Worm (Caenorhabditis elegans) whole organism, L2 larva: ENCODE measurements around the gene T22F3.11.

Experiments
- C34F6.9 ChIP-seq: fragments of 150-350 bp; optimal IDR thresholded peaks from 2 replicates; lab custom pipeline; 2014; ENCODE audit warnings: missing biosample characterization, missing genetic modification characterization
- F13H6.1 ChIP-seq: sonication (generic microtip); optimal IDR thresholded peaks from 2 replicates; lab custom pipeline; 2016; ENCODE audit warnings: missing genetic modification characterization, missing compliant biosample characterization
- R02D3.7 ChIP-seq: fragments of 150-350 bp; optimal IDR thresholded peaks from 2 replicates; lab custom pipeline; 2014; ENCODE audit warnings: missing biosample characterization, missing genetic modification characterization
- Y55F3AM.14 ChIP-seq: fragments of 200-800 bp; sonication (Bioruptor generic); optimal IDR thresholded peaks from 2 replicates; lab custom pipeline; 2018; ENCODE audit warnings: mild to moderate bottlenecking, missing genetic modification characterization, missing compliant biosample characterization
- ZK546.5 ChIP-seq: sonication (generic microtip); optimal IDR thresholded peaks from 2 replicates; lab custom pipeline; 2017; ENCODE audit warnings: missing biosample characterization, missing genetic modification characterization
- alr-1 ChIP-seq: fragments of 150-350 bp; optimal IDR thresholded peaks from 2 replicates; lab custom pipeline; 2014; ENCODE audit warnings: missing biosample characterization, missing genetic modification characterization
- aly-2 ChIP-seq: fragments of 150-350 bp; optimal IDR thresholded peaks from 2 replicates; lab custom pipeline; 2014; ENCODE audit warnings: missing biosample characterization, missing genetic modification characterization
- ama-1 ChIP-seq: fragments of 150-350 bp; optimal IDR thresholded peaks from 2 replicates; lab custom pipeline; 2018; ENCODE audit warnings: inconsistent platforms
- blmp-1 ChIP-seq: sonication (generic microtip); optimal IDR thresholded peaks from 2 replicates; lab custom pipeline; 2017; ENCODE audit warnings: missing genetic modification characterization, mild to moderate bottlenecking, missing compliant biosample characterization, antibody characterized with exemption, moderate library complexity; ENCODE audit not compliant: insufficient read depth
- ceh-16 ChIP-seq: fragments of 150-350 bp; optimal IDR thresholded peaks from 2 replicates; lab custom pipeline; 2014; ENCODE audit warnings: missing biosample characterization, missing genetic modification characterization
- ceh-82 ChIP-seq: fragments of 150-350 bp; optimal IDR thresholded peaks from 2 replicates; lab custom pipeline; 2014; ENCODE audit warnings: missing biosample characterization, missing genetic modification characterization
- dmd-4 ChIP-seq: sonication (generic microtip); optimal IDR thresholded peaks from 2 replicates; lab custom pipeline; 2017; ENCODE audit warnings: missing biosample characterization, missing genetic modification characterization
- egl-27 ChIP-seq: sonication (generic microtip); optimal IDR thresholded peaks from 3 replicates; lab custom pipeline; 2017; ENCODE audit warnings: missing biosample characterization, missing genetic modification reagents, missing genetic modification characterization
- elt-1 ChIP-seq: fragments of 150-350 bp; optimal IDR thresholded peaks from 2 replicates; lab custom pipeline; 2014; ENCODE audit warnings: missing biosample characterization, missing genetic modification characterization
- elt-3 ChIP-seq: sonication (generic microtip); optimal IDR thresholded peaks from 2 replicates; lab custom pipeline; 2017; ENCODE audit warnings: missing biosample characterization, missing genetic modification characterization
- fos-1 ChIP-seq: fragments of 150-350 bp; optimal IDR thresholded peaks from 2 replicates; lab custom pipeline; 2014; ENCODE audit warnings: missing biosample characterization, missing genetic modification characterization
- lin-11 ChIP-seq: fragments of 150-350 bp; sonication (generic microtip); optimal IDR thresholded peaks from 2 replicates; lab custom pipeline; 2014; ENCODE audit warnings: missing biosample characterization, missing genetic modification characterization, inconsistent platforms, mixed read lengths
- lin-13 ChIP-seq: fragments of 150-350 bp; optimal IDR thresholded peaks from 2 replicates; lab custom pipeline; 2014; ENCODE audit warnings: missing biosample characterization, missing genetic modification reagents, missing genetic modification characterization
- lin-39 ChIP-seq: fragments of 150-350 bp; optimal IDR thresholded peaks from 2 replicates; lab custom pipeline; 2014; ENCODE audit warnings: missing biosample characterization, missing genetic modification reagents, missing genetic modification characterization
- lsy-2 ChIP-seq, 2 experiments: fragments of 150-350 bp in 1 of 2; sonication (generic microtip) in 1 of 2; optimal IDR thresholded peaks; 2 replicates each; lab custom pipeline; 2014 to 2017; ENCODE audit warnings: missing biosample characterization in 2 of 2, missing genetic modification characterization in 2 of 2
- mab-5 ChIP-seq: fragments of 150-350 bp; optimal IDR thresholded peaks from 2 replicates; lab custom pipeline; 2014; ENCODE audit warnings: missing biosample characterization, missing genetic modification characterization
- mdl-1 ChIP-seq, 2 experiments: fragments of 150-350 bp in 1 of 2; sonication (generic microtip) in 1 of 2; optimal IDR thresholded peaks; 2 replicates each; lab custom pipeline; 2017; ENCODE audit warnings: missing biosample characterization in 2 of 2, missing genetic modification characterization in 2 of 2
- nhr-10 ChIP-seq: sonication (generic microtip); optimal IDR thresholded peaks from 2 replicates; lab custom pipeline; 2017; ENCODE audit warnings: missing biosample characterization, missing genetic modification characterization
- nhr-11 ChIP-seq: fragments of 150-350 bp; optimal IDR thresholded peaks from 2 replicates; lab custom pipeline; 2014; ENCODE audit warnings: missing biosample characterization, missing genetic modification characterization
- nhr-12 ChIP-seq: fragments of 150-350 bp; optimal IDR thresholded peaks from 2 replicates; lab custom pipeline; 2014; ENCODE audit warnings: missing biosample characterization, missing genetic modification characterization
- nhr-129 ChIP-seq: fragments of 150-350 bp; optimal IDR thresholded peaks from 2 replicates; lab custom pipeline; 2014; ENCODE audit warnings: missing biosample characterization, missing genetic modification characterization
- nhr-21 ChIP-seq: fragments of 150-350 bp; optimal IDR thresholded peaks from 2 replicates; lab custom pipeline; 2014; ENCODE audit warnings: missing biosample characterization, missing genetic modification characterization
- nhr-23 ChIP-seq: fragments of 150-350 bp; optimal IDR thresholded peaks from 2 replicates; lab custom pipeline; 2014; ENCODE audit warnings: missing biosample characterization, missing genetic modification reagents, missing genetic modification characterization
- nhr-237 ChIP-seq: fragments of 150-350 bp; optimal IDR thresholded peaks from 2 replicates; lab custom pipeline; 2014; ENCODE audit warnings: missing biosample characterization, missing genetic modification characterization
- nhr-25 ChIP-seq: fragments of 150-350 bp; sonication (generic microtip); optimal IDR thresholded peaks from 3 replicates; lab custom pipeline; 2014; ENCODE audit warnings: missing biosample characterization, missing genetic modification characterization
- nhr-77 ChIP-seq: fragments of 150-350 bp; optimal IDR thresholded peaks from 2 replicates; lab custom pipeline; 2014; ENCODE audit warnings: missing biosample characterization, missing genetic modification characterization
- sem-4 ChIP-seq: fragments of 150-350 bp; optimal IDR thresholded peaks from 2 replicates; lab custom pipeline; 2014; ENCODE audit warnings: missing biosample characterization, missing genetic modification reagents, missing genetic modification characterization
- skn-1 ChIP-seq: sonication (generic microtip); optimal IDR thresholded peaks from 2 replicates; lab custom pipeline; 2017; ENCODE audit warnings: missing biosample characterization, missing genetic modification characterization
- sma-3 ChIP-seq: sonication (generic microtip); optimal IDR thresholded peaks from 2 replicates; lab custom pipeline; 2016; ENCODE audit warnings: missing genetic modification reagents, missing genetic modification characterization, missing compliant biosample characterization
- sma-9 ChIP-seq, 2 experiments: fragments of 150-350 bp in 1 of 2; sonication (generic microtip) in 1 of 2; optimal IDR thresholded peaks; 2 replicates each; lab custom pipeline; 2014 to 2016; ENCODE audit warnings: missing genetic modification characterization in 2 of 2, mild to moderate bottlenecking in 1 of 2, missing biosample characterization in 1 of 2, missing compliant biosample characterization in 1 of 2, missing genetic modification reagents in 1 of 2, moderate library complexity in 1 of 2
- snpc-4 ChIP-seq: fragments of 150-350 bp; optimal IDR thresholded peaks from 2 replicates; lab custom pipeline; 2014; ENCODE audit warnings: missing biosample characterization, missing genetic modification characterization
- unc-39 ChIP-seq: fragments of 150-350 bp; optimal IDR thresholded peaks from 2 replicates; lab custom pipeline; 2014; ENCODE audit warnings: missing biosample characterization, missing genetic modification characterization
- unc-55 ChIP-seq: fragments of 150-350 bp; sonication (generic microtip); optimal IDR thresholded peaks from 3 replicates; lab custom pipeline; 2014; ENCODE audit warnings: missing biosample characterization, missing genetic modification reagents, missing genetic modification characterization
- unc-62 ChIP-seq: fragments of 150-350 bp; optimal IDR thresholded peaks from 2 replicates; lab custom pipeline; 2014; ENCODE audit warnings: missing biosample characterization, missing genetic modification reagents, missing genetic modification characterization
- zag-1 ChIP-seq: fragments of 150-350 bp; optimal IDR thresholded peaks from 2 replicates; lab custom pipeline; 2014; ENCODE audit warnings: missing biosample characterization, missing genetic modification characterization
- ztf-1 ChIP-seq: fragments of 200-800 bp; sonication (Bioruptor generic); conservative IDR thresholded peaks from 2 replicates; pipeline ENCODE4 v1.3.6; 2022; ENCODE audit warnings: missing genetic modification characterization, missing compliant biosample characterization
- ztf-11 ChIP-seq: sonication (generic microtip); optimal IDR thresholded peaks from 2 replicates; lab custom pipeline; 2017; ENCODE audit warnings: missing biosample characterization, missing genetic modification characterization
- ztf-4 ChIP-seq: fragments of 150-350 bp; optimal IDR thresholded peaks from 2 replicates; lab custom pipeline; 2014; ENCODE audit warnings: missing biosample characterization, missing genetic modification characterization

The T22F3.11 gene

ce11 chrV:3582086-3582485 is 32.3 kb downstream of the T22F3.11 start:
- peak; percentile 21 for TF ChIP-seq sma-9 (GFP tag; optimal IDR thresholded peaks at IDR 0.05; lab: Kevin White, UChicago)
- no peak for TF ChIP-seq sma-9 (tag; optimal IDR thresholded peaks at IDR 0.05; lab: Kevin White, UChicago)
- TF ChIP-seq ztf-1 (GFP tag; lab: Robert Waterston, UW): no peak

ce11 chrV:3581643-3582042 is 32.7 kb downstream of the T22F3.11 start:
- TF ChIP-seq nhr-12 (tag; lab: Kevin White, UChicago) (no peak), skn-1 (tag; lab: Kevin White, UChicago) (no peak), ceh-82 (tag; lab: Kevin White, UChicago) (no peak), lin-11 (tag; lab: Kevin White, UChicago) (no peak), elt-1 (tag; lab: Kevin White, UChicago) (no peak), zag-1 (tag; lab: Kevin White, UChicago) (no peak), sma-3 (GFP tag; lab: Kevin White, UChicago) (no peak), nhr-25 (tag; lab: Kevin White, UChicago) (no peak), mab-5 (tag; lab: Kevin White, UChicago) (no peak), lin-13 (GFP tag; lab: Kevin White, UChicago) (no peak), ztf-1 (GFP tag; lab: Robert Waterston, UW) (no peak), lsy-2 (tag; optimal IDR thresholded peaks at IDR 0.05; lab: Kevin White, UChicago) (no peak), dmd-4 (tag; lab: Kevin White, UChicago) (no peak), nhr-129 (tag; lab: Kevin White, UChicago) (no peak), fos-1 (tag; lab: Kevin White, UChicago) (no peak), nhr-11 (no peak)

- no peak for TF ChIP-seq unc-55 (GFP tag; lab: Kevin White, UChicago)
- no peak for TF ChIP-seq zag-1 (tag; lab: Kevin White, UChicago)
- no peak for TF ChIP-seq unc-39 (tag; lab: Kevin White, UChicago)
- peak; percentile 11 for TF ChIP-seq nhr-129 (tag; lab: Kevin White, UChicago)
- no peak for TF ChIP-seq mdl-1 (tag; optimal IDR thresholded peaks at IDR 0.05; lab: Kevin White, UChicago)
- TF ChIP-seq elt-3: no peak
- TF ChIP-seq ztf-1 (GFP tag; lab: Robert Waterston, UW): no peak
These were observed 33.3 kb downstream of the T22F3.11 start for ce11 chrV:3581034-3581433.

ce11 chrV:3580385-3580784 is 34.0 kb downstream of the T22F3.11 start:
- no peak for TF ChIP-seq Y55F3AM.14 (GFP tag; lab: Kevin White, UChicago)
- peak; percentile 51 for TF ChIP-seq fos-1 (tag; lab: Kevin White, UChicago)

ce11 chrV:3579795-3580194 is 34.6 kb downstream of the T22F3.11 start:
- TF ChIP-seq fos-1 (tag; lab: Kevin White, UChicago) (peak; percentile 64), elt-3 (no peak), blmp-1 (tag; lab: Kevin White, UChicago) (no peak), nhr-21 (tag; lab: Kevin White, UChicago) (no peak), lin-39 (no peak), lsy-2 (tag; optimal IDR thresholded peaks at IDR 0.05; lab: Kevin White, UChicago) (peak in 1 of 2 experiments; percentile 61), alr-1 (tag; lab: Kevin White, UChicago) (no peak), ZK546.5 (tag; lab: Kevin White, UChicago) (no peak), elt-1 (tag; lab: Kevin White, UChicago) (no peak), nhr-23 (tag; lab: Kevin White, UChicago) (no peak), ceh-16 (tag; lab: Kevin White, UChicago) (no peak), zag-1 (tag; lab: Kevin White, UChicago) (no peak), nhr-25 (tag; lab: Kevin White, UChicago) (no peak), unc-55 (GFP tag; lab: Kevin White, UChicago) (peak; percentile 55), mdl-1 (tag; optimal IDR thresholded peaks at IDR 0.05; lab: Kevin White, UChicago) (no peak), unc-62 (no peak), egl-27 (tag; lab: Kevin White, UChicago) (no peak), aly-2 (tag; lab: Kevin White, UChicago) (no peak), R02D3.7 (no peak), Y55F3AM.14 (GFP tag; lab: Kevin White, UChicago) (no peak), mab-5 (tag; lab: Kevin White, UChicago) (no peak), snpc-4 (tag; lab: Kevin White, UChicago) (peak; percentile 42), nhr-237 (no peak), sem-4 (tag; lab: Kevin White, UChicago) (no peak), nhr-77 (tag; lab: Kevin White, UChicago) (no peak), sma-9 (GFP tag; optimal IDR thresholded peaks at IDR 0.05; lab: Kevin White, UChicago) (peak; percentile 75), sma-9 (tag; optimal IDR thresholded peaks at IDR 0.05; lab: Kevin White, UChicago) (no peak), ama-1 (peak; percentile 57), ztf-1 (GFP tag; lab: Robert Waterston, UW) (no peak), ztf-11 (tag; lab: Kevin White, UChicago) (no peak), dmd-4 (tag; lab: Kevin White, UChicago) (no peak), C34F6.9 (tag; lab: Kevin White, UChicago) (peak; percentile 45), nhr-10 (tag; lab: Kevin White, UChicago) (no peak), F13H6.1 (tag; lab: Kevin White, UChicago) (peak; percentile 44), ztf-4 (tag; lab: Kevin White, UChicago) (no peak), lin-11 (tag; lab: Kevin White, UChicago) (no peak)
